Worm (Caenorhabditis elegans) whole organism, late embryonic: ENCODE measurements around the gene col-153.

ENCODE experiments used
- C08G9.2 ChIP-seq: sonication (generic microtip); optimal IDR thresholded peaks from 2 replicates; lab custom pipeline; 2016; ENCODE audit warnings: mild to moderate bottlenecking, missing genetic modification characterization, moderate library complexity, missing compliant biosample characterization
- F13H6.1 ChIP-seq: sonication (generic microtip); optimal IDR thresholded peaks from 2 replicates; lab custom pipeline; 2016; ENCODE audit warnings: missing genetic modification characterization, missing compliant biosample characterization
- K02D7.2 ChIP-seq: sonication (generic microtip); optimal IDR thresholded peaks from 2 replicates; lab custom pipeline; 2017; ENCODE audit warnings: mild to moderate bottlenecking, missing genetic modification characterization, missing compliant biosample characterization
- Y22D7AL.16 ChIP-seq: sonication (generic microtip); optimal IDR thresholded peaks from 2 replicates; lab custom pipeline; 2016; ENCODE audit warnings: missing genetic modification characterization, missing compliant biosample characterization
- ama-1 ChIP-seq: fragments of 150-350 bp; optimal IDR thresholded peaks from 2 replicates; lab custom pipeline; 2014
- ceh-19 ChIP-seq: fragments of 200-800 bp; sonication (Bioruptor generic); optimal IDR thresholded peaks from 2 replicates; lab custom pipeline; 2018; ENCODE audit warnings: mild to moderate bottlenecking, missing genetic modification characterization, missing compliant biosample characterization
- ceh-24 ChIP-seq: sonication (generic microtip); optimal IDR thresholded peaks from 2 replicates; lab custom pipeline; 2016; ENCODE audit warnings: mild to moderate bottlenecking, missing genetic modification characterization, missing compliant biosample characterization
- ceh-30 ChIP-seq: fragments of 150-350 bp; optimal IDR thresholded peaks from 2 replicates; lab custom pipeline; 2014; ENCODE audit warnings: missing biosample characterization, missing genetic modification characterization
- ceh-31 ChIP-seq: sonication (generic microtip); optimal IDR thresholded peaks from 2 replicates; lab custom pipeline; 2016; ENCODE audit warnings: missing genetic modification characterization, missing compliant biosample characterization
- ceh-34 ChIP-seq: sonication (generic microtip); optimal IDR thresholded peaks from 2 replicates; lab custom pipeline; 2016; ENCODE audit warnings: mild to moderate bottlenecking, missing genetic modification characterization, missing compliant biosample characterization
- ceh-45 ChIP-seq: fragments of 200-800 bp; sonication (Bioruptor generic); IDR thresholded peaks from 2 replicates; pipeline ENCODE4 v1.3.6; 2022; ENCODE audit warnings: missing genetic modification reagents, missing genetic modification characterization, missing compliant biosample characterization
- ceh-48 ChIP-seq: sonication (generic microtip); optimal IDR thresholded peaks from 2 replicates; lab custom pipeline; 2016; ENCODE audit warnings: missing genetic modification characterization, inconsistent platforms, missing compliant biosample characterization
- ceh-6 ChIP-seq: fragments of 200-800 bp; sonication (Bioruptor generic); optimal IDR thresholded peaks from 2 replicates; lab custom pipeline; 2018; ENCODE audit warnings: mild to moderate bottlenecking, missing genetic modification characterization, missing compliant biosample characterization
- che-1 ChIP-seq: sonication (generic microtip); optimal IDR thresholded peaks from 2 replicates; lab custom pipeline; 2016; ENCODE audit warnings: mild to moderate bottlenecking, missing genetic modification characterization, missing compliant biosample characterization
- elt-2 ChIP-seq: sonication (generic microtip); optimal IDR thresholded peaks from 2 replicates; lab custom pipeline; 2016; ENCODE audit warnings: missing genetic modification reagents, missing genetic modification characterization, missing compliant biosample characterization
- ets-4 ChIP-seq: sonication (generic microtip); optimal IDR thresholded peaks from 2 replicates; lab custom pipeline; 2016; ENCODE audit warnings: missing genetic modification characterization, missing compliant biosample characterization
- eyg-1 ChIP-seq: sonication (generic microtip); optimal IDR thresholded peaks from 2 replicates; lab custom pipeline; 2016; ENCODE audit warnings: missing genotype, missing genetic modification characterization, missing compliant biosample characterization
- fax-1 ChIP-seq: sonication (generic microtip); optimal IDR thresholded peaks from 2 replicates; lab custom pipeline; 2016; ENCODE audit warnings: missing genotype, missing genetic modification characterization, missing compliant biosample characterization
- fkh-6 ChIP-seq: sonication (generic microtip); optimal IDR thresholded peaks from 2 replicates; lab custom pipeline; 2016; ENCODE audit warnings: missing genetic modification characterization, missing compliant biosample characterization
- gmeb-2 ChIP-seq: sonication (generic microtip); optimal IDR thresholded peaks from 2 replicates; lab custom pipeline; 2016; ENCODE audit warnings: missing genetic modification characterization, inconsistent platforms, missing compliant biosample characterization
- lin-11 ChIP-seq: fragments of 200-800 bp; sonication (Bioruptor generic); optimal IDR thresholded peaks from 2 replicates; lab custom pipeline; 2018; ENCODE audit warnings: mild to moderate bottlenecking, missing genetic modification characterization, missing compliant biosample characterization
- nhr-11 ChIP-seq: fragments of 150-350 bp; optimal IDR thresholded peaks from 2 replicates; lab custom pipeline; 2014; ENCODE audit warnings: missing biosample characterization, missing genetic modification characterization
- nhr-232 ChIP-seq: sonication (generic microtip); optimal IDR thresholded peaks from 2 replicates; lab custom pipeline; 2016; ENCODE audit warnings: missing genetic modification characterization, missing compliant biosample characterization
- pat-9 ChIP-seq: fragments of 200-800 bp; sonication (Bioruptor generic); optimal IDR thresholded peaks from 2 replicates; lab custom pipeline; 2018; ENCODE audit warnings: mild to moderate bottlenecking, missing genetic modification characterization, moderate library complexity, missing compliant biosample characterization
- pax-1 ChIP-seq: fragments of 150-350 bp; optimal IDR thresholded peaks from 2 replicates; lab custom pipeline; 2014; ENCODE audit warnings: missing biosample characterization, missing genetic modification characterization
- pha-2 ChIP-seq: sonication (generic microtip); optimal IDR thresholded peaks from 2 replicates; lab custom pipeline; 2017; ENCODE audit warnings: mild to moderate bottlenecking, missing genetic modification characterization, missing compliant biosample characterization
- pros-1 ChIP-seq: fragments of 150-350 bp; optimal IDR thresholded peaks from 2 replicates; lab custom pipeline; 2014; ENCODE audit warnings: missing biosample characterization, missing genetic modification reagents, missing genetic modification characterization
- sdc-2 ChIP-seq: sonication (generic microtip); optimal IDR thresholded peaks from 2 replicates; lab custom pipeline; 2016; ENCODE audit warnings: missing genotype, missing genetic modification characterization, missing compliant biosample characterization
- sox-2 ChIP-seq: fragments of 200-800 bp; sonication (Bioruptor generic); IDR thresholded peaks from 2 replicates; pipeline ENCODE4 v1.3.6; 2022; ENCODE audit warnings: missing genetic modification reagents, missing genetic modification characterization, missing compliant biosample characterization
- syd-9 ChIP-seq: sonication (generic microtip); optimal IDR thresholded peaks from 2 replicates; lab custom pipeline; 2016; ENCODE audit warnings: mild to moderate bottlenecking, missing genetic modification characterization, moderate library complexity, missing compliant biosample characterization
- tbx-2 ChIP-seq: sonication (generic microtip); optimal IDR thresholded peaks from 2 replicates; lab custom pipeline; 2016; ENCODE audit warnings: missing genetic modification characterization, missing compliant biosample characterization
- ttx-3 ChIP-seq: sonication (generic microtip); optimal IDR thresholded peaks from 2 replicates; lab custom pipeline; 2016; ENCODE audit warnings: missing genetic modification reagents, missing genetic modification characterization, missing compliant biosample characterization
- unc-42 ChIP-seq: sonication (generic microtip); optimal IDR thresholded peaks from 2 replicates; lab custom pipeline; 2016; ENCODE audit warnings: missing genotype, missing genetic modification characterization, missing compliant biosample characterization
- unc-55 ChIP-seq: sonication (generic microtip); optimal IDR thresholded peaks from 2 replicates; lab custom pipeline; 2017; ENCODE audit warnings: missing biosample characterization, missing genetic modification reagents, missing genetic modification characterization

Gene col-153

DNA sequence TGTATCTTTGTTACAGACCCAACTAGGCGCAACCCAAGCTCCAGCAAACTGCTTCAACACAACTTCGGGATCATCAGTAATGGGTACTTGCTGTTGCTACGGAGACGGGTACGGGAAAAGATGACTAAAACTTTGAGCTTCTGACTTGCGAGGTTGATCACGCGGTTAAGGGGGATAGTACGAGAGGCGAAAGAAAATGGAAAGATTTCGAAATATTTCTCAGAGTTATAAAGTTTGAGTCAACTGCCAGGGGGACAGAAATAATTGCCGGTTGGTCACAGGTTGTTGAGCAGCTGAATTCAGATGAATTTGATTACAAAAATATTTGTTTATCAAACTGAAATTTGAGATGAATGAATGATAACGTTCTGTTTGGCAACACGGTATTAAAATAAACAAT lies 24.0 kb upstream of the col-153 start:
- TF ChIP-seq unc-42 (tag; lab: Kevin White, UChicago) (no peak), ceh-24 (tag; lab: Kevin White, UChicago) (no peak), ttx-3 (tag; lab: Kevin White, UChicago) (no peak), sox-2 (GFP tag; lab: Robert Waterston, UW) (no peak)

DNA sequence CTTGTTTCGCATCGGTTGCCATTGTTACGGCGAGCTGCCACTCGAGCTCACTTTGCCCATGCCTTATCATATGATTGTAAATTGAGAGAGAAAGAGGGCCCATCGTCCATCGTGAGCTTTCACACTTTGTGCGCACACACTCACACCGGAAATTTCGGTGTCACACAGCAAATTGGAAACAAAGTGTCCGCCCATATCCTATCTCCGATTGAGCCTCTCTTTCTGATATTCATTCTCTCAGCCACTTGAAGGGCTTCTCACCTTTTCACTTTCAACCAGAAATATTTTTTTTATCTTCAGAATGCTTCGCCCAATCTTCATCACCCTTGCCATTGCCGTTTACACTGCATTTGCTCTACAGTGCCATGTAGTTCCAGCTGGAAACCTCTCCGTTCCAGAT lies 20.1 kb upstream of the col-153 start, which contains the start of gene F58B4.3:
Gene F58B4.3 (plus strand): TSS at position 301 of the 400 bp plus-strand sequence.
- TF ChIP-seq ceh-19 (GFP tag; lab: Kevin White, UChicago) (no peak), sdc-2 (tag; lab: Kevin White, UChicago) (no peak), pax-1 (tag; lab: Kevin White, UChicago) (no peak), F13H6.1 (no peak), lin-11 (no peak), ceh-30 (tag; lab: Kevin White, UChicago) (no peak), tbx-2 (no peak), elt-2 (no peak), unc-55 (GFP tag; lab: Kevin White, UChicago) (no peak), Y22D7AL.16 (tag; lab: Kevin White, UChicago) (no peak), C08G9.2 (tag; lab: Kevin White, UChicago) (no peak), pha-2 (tag; lab: Kevin White, UChicago) (no peak), ama-1 (lab: Kevin White, UChicago) (no peak), nhr-11 (no peak), ceh-31 (tag; lab: Kevin White, UChicago) (no peak), ceh-45 (GFP tag; lab: Robert Waterston, UW) (no peak), pat-9 (tag; lab: Kevin White, UChicago) (no peak), ceh-6 (GFP tag; lab: Kevin White, UChicago) (no peak), ttx-3 (tag; lab: Kevin White, UChicago) (no peak), pros-1 (tag; lab: Kevin White, UChicago) (no peak)

DNA sequence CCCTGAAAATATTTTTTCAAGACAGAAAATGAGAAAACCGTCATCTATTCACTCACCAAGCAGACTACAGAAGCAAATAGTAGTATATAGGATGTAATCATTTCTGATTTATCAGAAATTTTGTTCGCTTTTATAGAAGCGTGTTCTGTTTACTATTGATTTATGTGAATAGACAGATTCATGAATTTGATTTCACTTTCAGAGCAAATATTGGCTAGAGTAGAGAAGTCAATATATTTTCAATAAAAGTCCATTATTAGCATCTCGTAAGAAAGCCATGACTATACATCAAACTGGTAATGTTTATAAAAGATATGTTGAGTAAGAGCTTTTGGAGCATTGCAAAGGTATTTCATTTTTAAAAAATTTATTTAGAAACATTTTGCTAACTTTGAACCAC lies 18.4 kb upstream of the col-153 start, which contains the start of gene scvp-1:
Gene scvp-1 (minus strand): TSS at position 101 of the 400 bp plus-strand sequence.
- TF ChIP-seq ceh-48 (no peak), nhr-232 (tag; lab: Kevin White, UChicago) (no peak), eyg-1 (tag; lab: Kevin White, UChicago) (no peak), unc-55 (GFP tag; lab: Kevin White, UChicago) (no peak), che-1 (tag; lab: Kevin White, UChicago) (no peak), fax-1 (tag; lab: Kevin White, UChicago) (no peak), ceh-45 (GFP tag; lab: Robert Waterston, UW) (no peak), syd-9 (tag; lab: Kevin White, UChicago) (no peak), ceh-24 (tag; lab: Kevin White, UChicago) (no peak), tbx-2 (no peak), ceh-34 (no peak), gmeb-2 (tag; lab: Kevin White, UChicago) (no peak)

DNA sequence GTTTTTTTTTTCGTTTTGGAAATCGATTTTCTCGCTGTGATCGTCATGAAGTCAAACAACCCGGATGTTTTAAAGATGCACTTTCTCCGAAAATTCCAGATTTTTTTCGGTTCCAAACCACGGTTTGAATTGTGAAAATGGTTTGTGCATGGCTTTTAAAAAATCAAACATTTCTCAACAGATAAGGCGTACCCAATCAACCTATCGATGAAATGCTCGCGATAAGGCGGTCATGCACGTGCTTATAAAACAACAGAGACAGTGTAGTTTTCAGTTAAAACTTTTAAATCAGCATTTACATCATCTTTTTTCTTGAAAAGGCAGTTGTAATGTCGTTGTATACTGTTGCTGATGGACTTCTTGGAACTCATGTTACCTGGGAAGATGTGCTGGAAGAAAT lies 17.2 kb upstream of the col-153 start, which contains the start of gene F58B4.5:
Gene F58B4.5 (plus strand): TSS at position 283 of the 400 bp plus-strand sequence.
- TF ChIP-seq fkh-6 (tag; lab: Kevin White, UChicago) (no peak), elt-2 (peak; percentile 63), ets-4 (no peak)
- TF ChIP-seq, all 69 proteins: peak for 1

DNA sequence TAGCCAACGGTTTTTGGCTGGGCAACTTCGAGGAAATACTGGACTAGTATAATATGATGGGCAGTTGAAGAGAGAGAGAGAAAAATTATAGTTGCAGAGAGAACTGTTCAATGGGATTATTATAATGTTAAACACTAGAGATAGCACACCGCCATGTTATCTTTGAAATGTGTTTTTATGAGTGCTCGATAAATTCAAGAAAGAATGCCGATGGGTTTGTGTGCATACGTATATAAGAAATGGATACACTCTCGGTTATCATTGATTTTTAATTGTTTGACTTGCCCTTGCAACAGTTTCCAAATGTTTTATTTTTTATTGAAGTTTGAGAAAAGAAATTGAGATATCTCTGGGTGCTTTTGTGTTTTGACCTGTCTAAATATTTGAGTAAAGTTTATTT lies 12.9 kb upstream of the col-153 start, which contains the start of gene F17C11.12:
Gene F17C11.12 (minus strand): TSS at position 240 of the 400 bp plus-strand sequence.
- TF ChIP-seq K02D7.2 (tag; lab: Kevin White, UChicago) (no peak), elt-2 (peak; percentile 44)
- TF ChIP-seq, all 69 proteins: peak for 1
